Worm (Caenorhabditis elegans) whole organism, L2 larva: ENCODE results near the gene F44D12.10.

Experiments used
- R02D3.7 ChIP-seq: fragments of 150-350 bp; optimal IDR thresholded peaks from 2 replicates; lab custom pipeline; 2014; ENCODE audit warnings: missing biosample characterization, missing genetic modification characterization
- ZK546.5 ChIP-seq: sonication (generic microtip); optimal IDR thresholded peaks from 2 replicates; lab custom pipeline; 2017; ENCODE audit warnings: missing biosample characterization, missing genetic modification characterization
- fos-1 ChIP-seq: fragments of 150-350 bp; optimal IDR thresholded peaks from 2 replicates; lab custom pipeline; 2014; ENCODE audit warnings: missing biosample characterization, missing genetic modification characterization
- nhr-237 ChIP-seq: fragments of 150-350 bp; optimal IDR thresholded peaks from 2 replicates; lab custom pipeline; 2014; ENCODE audit warnings: missing biosample characterization, missing genetic modification characterization

ce11 chrIV:10040803-10041202 lies 3.9 kb upstream of the F44D12.10 start, which contains the start of gene dhs-31:
- TF ChIP-seq fos-1 (tag; lab: Kevin White, UChicago) (no peak), ZK546.5 (tag; lab: Kevin White, UChicago) (no peak), R02D3.7 (tag; lab: Kevin White, UChicago) (no peak), nhr-237 (tag; lab: Kevin White, UChicago) (no peak)
